Fruit fly (Drosophila melanogaster) S2 (cell line): ENCODE data around the gene CG3587.

ENCODE experiments used
- CG8478 ChIP-seq: fragments of >200 bp; optimal IDR thresholded peaks from 2 replicates; lab custom pipeline; 2018
- CTCF ChIP-seq, 2 experiments: fragments of >200 bp; optimal IDR thresholded peaks; 2 replicates each; lab custom pipeline; 2018

CG3587 gene

dm6 chrX:1964409-1965345, 24.6 kb downstream of the CG3587 start:
- TF ChIP-seq CTCF (optimal IDR thresholded peaks at IDR 0.05; lab: Kevin White, UChicago) (no peak), CG8478 (lab: Kevin White, UChicago) (no peak)

dm6 chrX:1965512-1965911, 25.4 kb downstream of the CG3587 start:
- TF ChIP-seq CG8478 (lab: Kevin White, UChicago) (no peak), CTCF (optimal IDR thresholded peaks at IDR 0.05; lab: Kevin White, UChicago) (no peak)

DNA sequence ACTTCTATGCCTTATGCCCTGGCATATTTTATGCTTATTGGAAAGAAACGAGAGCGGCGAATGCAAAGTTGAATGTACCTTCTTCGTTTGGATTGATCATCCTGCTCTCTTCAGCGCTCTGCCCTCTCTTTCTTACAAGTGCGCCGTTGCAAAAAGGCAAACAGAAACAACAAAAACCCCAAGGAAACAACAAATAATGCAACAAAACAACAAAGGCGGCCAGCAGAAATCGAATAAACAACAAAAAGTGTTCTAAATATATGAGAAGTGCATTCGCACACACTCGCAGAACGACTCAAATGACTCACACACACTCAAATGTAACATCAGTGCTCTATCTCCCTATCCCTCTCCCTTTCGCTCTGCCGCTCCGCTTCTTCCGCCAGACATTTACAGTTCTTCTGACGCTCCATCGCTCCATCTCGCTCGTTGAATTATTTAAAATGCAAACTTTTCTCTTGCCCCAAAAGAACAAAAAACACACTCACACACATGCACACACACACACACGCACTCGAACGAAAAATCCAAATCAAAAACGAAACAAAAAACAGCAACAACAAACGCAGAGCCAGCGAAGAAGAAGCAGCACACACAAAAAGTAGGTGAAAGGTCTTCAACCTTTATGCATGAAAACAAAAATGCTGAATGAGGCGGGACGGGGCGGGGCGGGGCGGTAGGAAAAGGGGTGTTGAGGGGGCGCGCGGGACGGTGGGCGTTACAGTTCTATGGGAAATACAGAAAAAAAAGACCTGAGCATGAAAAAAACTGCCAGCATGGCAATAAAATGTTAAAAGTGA, 26.1 kb downstream of the CG3587 start:
- TF ChIP-seq CG8478 (lab: Kevin White, UChicago) (no peak), CTCF (optimal IDR thresholded peaks at IDR 0.05; lab: Kevin White, UChicago) (no peak)

DNA sequence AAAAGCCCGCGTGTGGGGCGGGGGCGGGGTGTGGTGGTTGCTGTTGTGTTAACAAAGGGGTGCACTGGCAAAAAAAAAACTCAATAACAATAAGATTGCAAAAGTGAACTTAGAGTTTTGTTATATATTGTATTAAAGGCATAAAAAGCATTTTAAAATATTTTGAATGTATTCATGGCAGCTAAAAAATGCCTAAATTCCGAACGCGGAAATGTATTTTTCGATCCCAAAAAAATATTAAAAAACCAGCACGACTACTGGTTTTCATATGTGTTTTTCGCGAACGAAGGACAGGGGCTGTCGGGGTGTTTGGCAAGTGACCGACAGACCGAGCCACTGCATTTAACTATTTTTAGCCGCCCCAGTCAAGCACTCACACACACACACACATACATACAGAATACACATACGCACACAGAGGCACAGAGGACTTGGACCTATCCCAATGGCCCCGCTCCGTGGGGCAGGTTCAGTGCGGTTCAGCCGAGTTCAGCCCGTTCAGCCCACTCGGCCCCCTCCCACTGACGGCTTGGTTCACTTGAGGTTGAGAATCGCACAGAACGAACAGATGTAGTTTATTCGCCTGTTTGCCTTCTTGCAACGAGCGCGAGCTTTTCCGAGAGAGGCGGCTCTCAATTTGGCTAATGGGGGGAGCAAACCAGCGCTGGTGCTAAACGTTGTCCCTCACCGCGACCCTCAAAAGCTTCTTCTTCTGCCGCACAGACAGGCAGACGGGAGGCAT, 26.8 kb downstream of the CG3587 start:
- no peak for TF ChIP-seq CTCF (optimal IDR thresholded peaks at IDR 0.05; lab: Kevin White, UChicago)
- no peak for TF ChIP-seq CG8478 (lab: Kevin White, UChicago)

DNA sequence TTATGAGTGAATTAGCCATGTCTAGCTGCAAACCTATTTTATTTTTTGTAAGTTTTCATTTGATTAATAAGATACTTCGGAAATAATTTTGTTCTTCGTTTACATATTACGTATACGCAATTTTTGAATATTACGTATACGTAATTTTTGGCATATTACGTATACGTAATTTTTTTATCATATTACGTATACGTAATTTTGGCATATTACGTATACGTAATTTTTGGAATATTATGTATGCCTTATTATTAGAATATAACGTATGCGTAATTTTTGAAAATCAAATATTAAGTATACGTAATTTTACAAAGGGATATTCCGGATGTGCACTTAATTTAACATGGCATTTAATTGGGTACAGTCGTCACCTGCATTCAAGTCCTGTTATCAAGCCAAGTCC, 28.0 kb downstream of the CG3587 start:
- TF ChIP-seq CG8478 (lab: Kevin White, UChicago) (no peak), CTCF (optimal IDR thresholded peaks at IDR 0.05; lab: Kevin White, UChicago) (no peak)

DNA sequence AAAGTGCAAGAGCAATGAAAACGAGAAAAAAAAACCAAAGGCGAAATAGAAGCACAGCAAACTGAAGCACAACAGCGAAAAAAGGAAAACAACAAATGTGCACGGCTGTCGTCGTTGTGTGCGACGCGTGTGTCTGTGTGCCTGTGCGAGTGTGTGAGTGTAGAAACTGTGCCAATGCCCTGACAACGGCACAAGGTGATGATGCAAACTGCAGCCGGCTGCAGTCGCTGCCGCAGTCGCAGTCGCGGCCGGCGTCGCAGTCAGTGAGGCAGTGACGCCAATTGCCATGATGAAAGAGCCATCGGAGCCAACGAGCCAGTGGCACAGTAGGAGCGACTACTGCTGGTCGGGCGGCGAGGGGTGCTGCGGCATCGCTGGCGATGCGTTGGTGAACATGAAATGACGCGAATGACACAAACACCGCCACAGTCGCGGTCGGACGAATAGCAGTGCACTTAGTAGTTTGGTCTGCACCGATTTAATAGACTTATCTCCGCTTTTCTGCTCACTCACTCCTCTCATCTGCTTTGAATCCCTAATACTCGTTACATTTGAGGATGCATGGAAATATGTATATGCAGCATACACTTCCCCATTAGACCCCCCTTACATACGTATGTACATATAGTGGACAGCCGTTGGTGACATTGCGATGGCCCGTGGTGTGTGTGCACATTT, 28.6 kb downstream of the CG3587 start:
- TF ChIP-seq CG8478 (lab: Kevin White, UChicago) (no peak), CTCF (optimal IDR thresholded peaks at IDR 0.05; lab: Kevin White, UChicago) (no peak)

DNA sequence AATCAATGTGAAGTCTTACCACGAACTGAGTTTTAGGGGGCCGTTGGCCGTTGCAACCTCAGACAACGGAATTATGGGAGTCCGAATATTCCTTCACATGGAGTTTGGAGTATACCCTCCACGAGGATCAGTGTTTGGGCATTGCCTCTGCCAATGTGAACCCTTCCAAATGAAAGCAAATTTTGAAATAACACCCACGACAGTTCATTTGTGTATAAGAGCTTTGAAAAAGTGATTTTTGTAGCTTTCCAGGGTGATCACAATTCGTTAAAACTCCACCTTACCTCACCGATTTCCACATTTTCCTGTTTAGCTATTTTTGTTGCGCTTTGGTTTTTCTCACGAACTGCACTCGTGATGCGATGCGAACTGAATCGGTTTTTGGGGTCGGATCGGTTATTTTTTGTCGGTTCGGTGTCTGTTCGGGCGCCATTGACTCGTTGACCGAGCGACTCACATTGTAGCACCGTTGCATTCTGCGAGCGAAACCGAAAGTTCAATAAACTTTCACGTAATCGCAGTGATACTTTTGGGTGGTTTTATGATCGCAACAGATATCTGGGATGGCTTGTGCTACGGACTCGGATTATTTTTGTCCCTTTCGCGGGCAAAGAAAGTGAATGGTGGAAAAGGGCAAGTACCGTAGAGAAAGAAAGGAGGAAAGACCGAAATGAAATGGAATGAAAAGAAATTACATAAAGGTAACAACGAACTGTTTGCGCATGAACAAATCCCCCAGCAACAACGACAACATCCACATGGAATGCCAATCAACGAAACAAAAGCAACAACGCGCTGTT, 29.9 kb downstream of the CG3587 start:
- TF ChIP-seq CG8478 (lab: Kevin White, UChicago) = no peak
- no peak for TF ChIP-seq CTCF (optimal IDR thresholded peaks at IDR 0.05; lab: Kevin White, UChicago)

- no peak for TF ChIP-seq CTCF (optimal IDR thresholded peaks at IDR 0.05; lab: Kevin White, UChicago)
- no peak for TF ChIP-seq CG8478 (lab: Kevin White, UChicago)
Observed at dm6 chrX:1970575-1971325, 30.6 kb downstream of the CG3587 start.

DNA sequence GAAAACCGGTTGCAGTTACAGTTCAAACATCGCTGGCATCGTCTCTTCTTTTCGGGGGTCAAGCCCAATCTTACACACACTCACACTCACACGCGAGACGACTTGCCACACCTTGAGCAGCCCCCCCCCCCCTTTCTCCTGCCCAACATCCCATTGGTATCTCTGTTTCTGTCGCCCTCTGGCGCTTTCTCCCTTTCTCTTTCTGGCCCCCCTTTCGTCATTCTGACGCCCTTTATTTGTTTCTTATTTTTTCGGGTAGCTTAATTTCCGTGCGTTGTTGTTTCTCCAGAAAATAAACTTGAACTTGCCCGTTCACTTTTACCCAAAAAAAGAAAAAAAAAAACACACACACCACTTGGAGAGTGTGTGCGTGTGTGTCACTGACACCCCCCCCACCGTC, 32.0 kb downstream of the CG3587 start:
- no peak for TF ChIP-seq CG8478 (lab: Kevin White, UChicago)
- TF ChIP-seq CTCF (optimal IDR thresholded peaks at IDR 0.05; lab: Kevin White, UChicago) = no peak

dm6 chrX:1975879-1976601, 35.9 kb downstream of the CG3587 start:
- TF ChIP-seq CG8478 (lab: Kevin White, UChicago) = no peak
- no peak for TF ChIP-seq CTCF (optimal IDR thresholded peaks at IDR 0.05; lab: Kevin White, UChicago)

DNA sequence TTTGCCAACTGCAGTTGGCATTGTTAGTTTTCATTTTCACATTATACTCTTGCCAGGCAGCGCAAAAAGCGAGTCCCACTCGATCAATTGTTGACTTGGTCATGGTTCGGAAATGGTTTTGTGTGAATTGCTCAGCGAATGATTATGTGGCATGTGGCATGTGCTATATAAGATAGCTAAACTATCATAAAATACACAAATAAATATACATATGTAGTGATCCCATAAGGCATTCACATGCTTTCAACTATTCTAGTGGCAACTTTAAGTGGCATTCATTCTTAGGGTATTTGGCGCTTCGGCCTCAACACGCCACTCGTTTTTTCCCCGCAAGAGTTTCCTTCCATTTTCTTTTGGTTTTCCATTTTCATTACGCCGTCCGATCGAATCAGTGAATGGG, 38.9 kb downstream of the CG3587 start:
- TF ChIP-seq CTCF (optimal IDR thresholded peaks at IDR 0.05; lab: Kevin White, UChicago) = no peak
- no peak for TF ChIP-seq CG8478 (lab: Kevin White, UChicago)

DNA sequence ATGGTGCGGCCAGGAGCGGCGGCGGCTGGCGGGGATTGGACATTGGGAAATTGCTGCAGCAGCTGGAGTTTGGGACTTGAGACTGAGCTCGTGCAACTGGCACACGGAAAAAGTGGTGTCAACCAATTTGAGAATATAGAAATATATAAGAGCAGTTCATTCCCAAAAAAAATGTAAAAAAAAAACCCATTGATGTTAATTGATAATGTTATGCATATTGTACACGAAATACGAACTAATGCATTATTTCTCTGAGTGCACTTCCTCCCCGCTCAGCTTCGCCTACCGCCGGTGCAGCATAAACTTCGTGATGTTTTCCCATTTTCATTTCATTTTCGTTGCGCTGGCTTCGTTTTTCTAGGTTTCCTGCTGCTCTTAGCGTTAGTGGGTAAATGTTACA, 39.6 kb downstream of the CG3587 start:
- no peak for TF ChIP-seq CG8478 (lab: Kevin White, UChicago)
- no peak for TF ChIP-seq CTCF (optimal IDR thresholded peaks at IDR 0.05; lab: Kevin White, UChicago)
